Fruit fly (Drosophila melanogaster): ENCODE results near the gene mRpS6.

mRpS6 gene

DNA sequence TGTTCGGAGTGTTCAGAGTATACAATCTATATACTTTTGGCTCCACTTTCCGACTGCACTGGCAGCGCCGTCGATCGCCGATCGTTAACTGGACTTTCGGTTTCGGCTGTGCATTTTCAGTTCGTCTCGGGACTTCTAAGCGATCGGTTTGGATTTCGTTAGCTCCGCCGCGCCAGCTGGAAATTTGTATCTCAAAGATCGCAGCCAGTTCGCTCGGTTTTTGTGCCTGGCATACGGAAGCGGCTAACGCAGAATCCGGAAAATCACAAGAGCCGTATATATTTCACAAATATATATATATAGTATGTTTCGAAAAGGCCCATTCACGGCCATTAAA lies 19.9 kb downstream of the mRpS6 start, which contains the start of gene slow:
Gene slow, plus strand, starts transcription at position 117 of the 337 bp plus-strand sequence.
- no peak for TF ChIP-seq lz (GFP tag; optimal IDR thresholded peaks at IDR 0.05)
- TF ChIP-seq vri (GFP tag; optimal IDR thresholded peaks at IDR 0.05), result no peak
- TF ChIP-seq CG10669 (GFP tag; optimal IDR thresholded peaks at IDR 0.05), result peak; percentile 29
- TF ChIP-seq CG3032 (tag; optimal IDR thresholded peaks at IDR 0.05), result no peak
- TF ChIP-seq fd59A (GFP tag; optimal IDR thresholded peaks at IDR 0.05), result no peak
- peak; percentile 0 for TF ChIP-seq CG6854 (GFP tag; optimal IDR thresholded peaks at IDR 0.05)
- TF ChIP-seq net (GFP tag; optimal IDR thresholded peaks at IDR 0.05), result no peak
- TF ChIP-seq CG6792 (GFP tag; optimal IDR thresholded peaks at IDR 0.05), result no peak
- peak; percentile 37 for TF ChIP-seq CG6276 (GFP tag; optimal IDR thresholded peaks at IDR 0.05)
- peak; percentile 61 for TF ChIP-seq CG6163 (GFP tag; IDR thresholded peaks at IDR 0.05)
- TF ChIP-seq CG6808 (GFP tag; optimal IDR thresholded peaks at IDR 0.05), result peak; percentile 38
- no peak for TF ChIP-seq Met (GFP tag; optimal IDR thresholded peaks at IDR 0.05)
- no peak for TF ChIP-seq Sox14 (GFP tag; optimal IDR thresholded peaks at IDR 0.05)
- no peak for TF ChIP-seq pdm3 (GFP tag; optimal IDR thresholded peaks at IDR 0.05)
- no peak for TF ChIP-seq CG31627 (GFP tag; optimal IDR thresholded peaks at IDR 0.05)
- no peak for TF ChIP-seq CG34406 (GFP tag; optimal IDR thresholded peaks at IDR 0.05)
- no peak for TF ChIP-seq eg (GFP tag; IDR thresholded peaks at IDR 0.05)
- TF ChIP-seq Blimp-1 (GFP tag; optimal IDR thresholded peaks at IDR 0.05), result peak; percentile 94
- no peak for TF ChIP-seq CG9139 (GFP tag; optimal IDR thresholded peaks at IDR 0.05)
- no peak for TF ChIP-seq CG15336 (GFP tag; IDR thresholded peaks at IDR 0.05)
- TF ChIP-seq dsx (GFP tag; optimal IDR thresholded peaks at IDR 0.05; ENCODE audit: poor library complexity, severe bottlenecking), result no peak
- peak; percentile 4 for TF ChIP-seq CG1621 (tag; optimal IDR thresholded peaks at IDR 0.05)
- no peak for TF ChIP-seq CG8632 (GFP tag; optimal IDR thresholded peaks at IDR 0.05)
- TF ChIP-seq fkh (GFP tag; optimal IDR thresholded peaks at IDR 0.05), result no peak
- TF ChIP-seq cyc (GFP tag; optimal IDR thresholded peaks at IDR 0.05), result peak; percentile 3
- no peak for TF ChIP-seq CG10631 (GFP tag; optimal IDR thresholded peaks at IDR 0.05)
- no peak for TF ChIP-seq esn (GFP tag; optimal IDR thresholded peaks at IDR 0.05)
- peak; percentile 50 for TF ChIP-seq svp (GFP tag)
- no peak for TF ChIP-seq Hr4 (GFP tag; optimal IDR thresholded peaks at IDR 0.05)
- TF ChIP-seq spab (GFP tag; optimal IDR thresholded peaks at IDR 0.05), result no peak
- no peak for TF ChIP-seq CG7368 (GFP tag; optimal IDR thresholded peaks at IDR 0.05)
- TF ChIP-seq achi (GFP tag; optimal IDR thresholded peaks at IDR 0.05), result peak; percentile 1
- no peak for TF ChIP-seq acj6 (GFP tag; optimal IDR thresholded peaks at IDR 0.05)
- TF ChIP-seq Gug (GFP tag; IDR thresholded peaks at IDR 0.05), result 0 out of 2 replicates have a peak, but pooled peaks have one; percentile 21
- TF ChIP-seq topi (GFP tag; optimal IDR thresholded peaks at IDR 0.05), result peak; percentile 20
- peak; percentile 43 for TF ChIP-seq CG3919 (GFP tag; optimal IDR thresholded peaks at IDR 0.05)
- TF ChIP-seq salr (GFP tag; optimal IDR thresholded peaks at IDR 0.05), result no peak
- TF ChIP-seq CG11294 (GFP tag; IDR thresholded peaks at IDR 0.05), result no peak
- no peak for TF ChIP-seq CG4318 (GFP tag; optimal IDR thresholded peaks at IDR 0.05)
- no peak for TF ChIP-seq CG8119 (GFP tag; IDR thresholded peaks at IDR 0.05)
- no peak for TF ChIP-seq CG16779 (tag; optimal IDR thresholded peaks at IDR 0.05)
- no peak for TF ChIP-seq Ets96B (tag; optimal IDR thresholded peaks at IDR 0.05)
- no peak for TF ChIP-seq CG8319 (GFP tag; optimal IDR thresholded peaks at IDR 0.05)
- peak; percentile 11 for TF ChIP-seq Eip78C (GFP tag)
- TF ChIP-seq CG32006 (GFP tag; optimal IDR thresholded peaks at IDR 0.05), result no peak
- no peak for TF ChIP-seq fd85E (GFP tag; optimal IDR thresholded peaks at IDR 0.05)
- TF ChIP-seq Ets21C (GFP tag; optimal IDR thresholded peaks at IDR 0.05), result no peak
- TF ChIP-seq ss (GFP tag; optimal IDR thresholded peaks at IDR 0.05), result no peak
- no peak for TF ChIP-seq Eip93F (GFP tag; optimal IDR thresholded peaks at IDR 0.05)

Data from whole organism, prepupa.